Fruit fly (Drosophila melanogaster): ENCODE results near the gene CG10068.

Gene CG10068

dm6 chr3R:7085983-7086376 lies 41.8 kb downstream of the CG10068 start, which contains the start of gene Tailor:
Tailor (minus strand) TSS chr3R:7086083.
- TF ChIP-seq CG12605 (GFP tag; IDR thresholded peaks at IDR 0.05) = no peak

dm6 chr3R:7085455-7085854 lies 42.4 kb downstream of the CG10068 start:
- TF ChIP-seq gl (tag; optimal IDR thresholded peaks at IDR 0.05) (no peak), CG34367 (tag; optimal IDR thresholded peaks at IDR 0.05) (no peak), CG8301 (tag; optimal IDR thresholded peaks at IDR 0.05) (no peak), Ets98B (GFP tag; IDR thresholded peaks at IDR 0.05) (no peak), CG17806 (tag; optimal IDR thresholded peaks at IDR 0.05) (no peak), CG12605 (GFP tag; IDR thresholded peaks at IDR 0.05) (no peak), CG8159 (tag; optimal IDR thresholded peaks at IDR 0.05) (no peak), CG9948 (tag; optimal IDR thresholded peaks at IDR 0.05) (no peak), rn (GFP tag; IDR thresholded peaks at IDR 0.05) (no peak), fd96Ca (GFP tag; IDR thresholded peaks at IDR 0.05) (no peak)

dm6 chr3R:7083750-7084149 lies 44.1 kb downstream of the CG10068 start:
- TF ChIP-seq CG14655 (GFP tag; optimal IDR thresholded peaks at IDR 0.05) = no peak
- TF ChIP-seq CG8159 (tag; optimal IDR thresholded peaks at IDR 0.05) = no peak
- TF ChIP-seq CG10348 (GFP tag; IDR thresholded peaks at IDR 0.05) = no peak
- TF ChIP-seq CG34367 (tag; optimal IDR thresholded peaks at IDR 0.05) = no peak
- no peak for TF ChIP-seq Snoo (tag; optimal IDR thresholded peaks at IDR 0.05)
- TF ChIP-seq CG12605 (GFP tag; IDR thresholded peaks at IDR 0.05) = no peak
- TF ChIP-seq CG32121 (GFP tag; IDR thresholded peaks at IDR 0.05) = no peak
- no peak for TF ChIP-seq CG15710 (tag; optimal IDR thresholded peaks at IDR 0.05)
- no peak for TF ChIP-seq CG13204 (GFP tag; optimal IDR thresholded peaks at IDR 0.05)
- TF ChIP-seq rn (GFP tag; IDR thresholded peaks at IDR 0.05) = no peak
- no peak for TF ChIP-seq CG8301 (tag; optimal IDR thresholded peaks at IDR 0.05)
- no peak for TF ChIP-seq CG17806 (tag; optimal IDR thresholded peaks at IDR 0.05)
- TF ChIP-seq gl (tag; optimal IDR thresholded peaks at IDR 0.05) = no peak
- no peak for TF ChIP-seq D1 (tag; optimal IDR thresholded peaks at IDR 0.05)
- no peak for TF ChIP-seq CG4496 (GFP tag; IDR thresholded peaks at IDR 0.05)
- TF ChIP-seq Pif1B (GFP tag; optimal IDR thresholded peaks at IDR 0.05) = no peak
- no peak for TF ChIP-seq fd96Ca (GFP tag; IDR thresholded peaks at IDR 0.05)
- no peak for TF ChIP-seq Ets98B (GFP tag; IDR thresholded peaks at IDR 0.05)
- TF ChIP-seq EcR (GFP tag; optimal IDR thresholded peaks at IDR 0.05) = no peak
- no peak for TF ChIP-seq Pif1A (GFP tag; optimal IDR thresholded peaks at IDR 0.05)

dm6 chr3R:7081972-7082371 lies 45.9 kb downstream of the CG10068 start, which contains the start of gene Dpck:
Dpck (plus strand) TSS chr3R:7082182.
- TF ChIP-seq CG12605 (GFP tag; IDR thresholded peaks at IDR 0.05) = peak; percentile 59; the same call in 1 of the 2 replicates
- no peak for TF ChIP-seq CG13204 (GFP tag; optimal IDR thresholded peaks at IDR 0.05)
- peak; percentile 71 for TF ChIP-seq gl (tag; optimal IDR thresholded peaks at IDR 0.05)
- TF ChIP-seq CG15710 (tag; optimal IDR thresholded peaks at IDR 0.05) = peak; percentile 22
- TF ChIP-seq CG32121 (GFP tag; IDR thresholded peaks at IDR 0.05) = peak; percentile 28; the same call in 1 of the 2 replicates
- no peak for TF ChIP-seq EcR (GFP tag; optimal IDR thresholded peaks at IDR 0.05)
- TF ChIP-seq CG10348 (GFP tag; IDR thresholded peaks at IDR 0.05) = no peak
- peak; percentile 31 for TF ChIP-seq CG34367 (tag; optimal IDR thresholded peaks at IDR 0.05)
- TF ChIP-seq Pif1B (GFP tag; optimal IDR thresholded peaks at IDR 0.05) = peak; percentile 14
- TF ChIP-seq CG17806 (tag; optimal IDR thresholded peaks at IDR 0.05) = peak; percentile 19
- TF ChIP-seq fd96Ca (GFP tag; IDR thresholded peaks at IDR 0.05) = 0 out of 3 replicates have a peak, but pooled peaks have one; percentile 38
- TF ChIP-seq CG9948 (tag; optimal IDR thresholded peaks at IDR 0.05) = no peak
- TF ChIP-seq rn (GFP tag; IDR thresholded peaks at IDR 0.05) = no peak
- no peak for TF ChIP-seq CG14655 (GFP tag; optimal IDR thresholded peaks at IDR 0.05)
- TF ChIP-seq D1 (tag; optimal IDR thresholded peaks at IDR 0.05) = no peak
- peak; percentile 48 for TF ChIP-seq CG8159 (tag; optimal IDR thresholded peaks at IDR 0.05)
- TF ChIP-seq Snoo (tag; optimal IDR thresholded peaks at IDR 0.05) = peak; percentile 33
- TF ChIP-seq CG4496 (GFP tag; IDR thresholded peaks at IDR 0.05) = peak; percentile 57
- TF ChIP-seq Ets98B (GFP tag; IDR thresholded peaks at IDR 0.05) = peak; percentile 60
- TF ChIP-seq Pif1A (GFP tag; optimal IDR thresholded peaks at IDR 0.05) = no peak
- TF ChIP-seq CG8301 (tag; optimal IDR thresholded peaks at IDR 0.05) = peak; percentile 22

- TF ChIP-seq Ets98B (GFP tag; IDR thresholded peaks at IDR 0.05) (no peak), Pif1B (GFP tag; optimal IDR thresholded peaks at IDR 0.05) (no peak), CG8159 (tag; optimal IDR thresholded peaks at IDR 0.05) (no peak), Pif1A (GFP tag; optimal IDR thresholded peaks at IDR 0.05) (no peak), Snoo (tag; optimal IDR thresholded peaks at IDR 0.05) (no peak), D1 (tag; optimal IDR thresholded peaks at IDR 0.05) (no peak), fd96Ca (GFP tag; IDR thresholded peaks at IDR 0.05) (no peak), gl (tag; optimal IDR thresholded peaks at IDR 0.05) (no peak), CG32121 (GFP tag; IDR thresholded peaks at IDR 0.05) (no peak), CG15710 (tag; optimal IDR thresholded peaks at IDR 0.05) (no peak), CG10348 (GFP tag; IDR thresholded peaks at IDR 0.05) (no peak), CG4496 (GFP tag; IDR thresholded peaks at IDR 0.05) (no peak), CG9948 (tag; optimal IDR thresholded peaks at IDR 0.05) (no peak), CG8301 (tag; optimal IDR thresholded peaks at IDR 0.05) (no peak), CG34367 (tag; optimal IDR thresholded peaks at IDR 0.05) (no peak), CG14655 (GFP tag; optimal IDR thresholded peaks at IDR 0.05) (no peak), EcR (GFP tag; optimal IDR thresholded peaks at IDR 0.05) (no peak), CG17806 (tag; optimal IDR thresholded peaks at IDR 0.05) (no peak), CG13204 (GFP tag; optimal IDR thresholded peaks at IDR 0.05) (no peak)
These were observed 47.5 kb downstream of the CG10068 start, which contains the start of gene Ref1 for dm6 chr3R:7080157-7080916. Ref1 (minus strand) TSS chr3R:7080387.
